Fruit fly (Drosophila melanogaster) whole organism, adult: Measurements from ENCODE around the gene Bro.

Source experiments
- CG11617 ChIP-seq: fragments of 200-800 bp; sonication (Bioruptor generic); optimal IDR thresholded peaks from 2 replicates; lab custom pipeline; 2017; ENCODE audit warnings: mild to moderate bottlenecking, missing biosample characterization, missing genetic modification reagents, missing genetic modification characterization
- CG12768 ChIP-seq: fragments of 200-800 bp; sonication (Bioruptor generic); optimal IDR thresholded peaks from 2 replicates; lab custom pipeline; 2017; ENCODE audit warnings: missing biosample characterization, missing genetic modification characterization, mild to moderate bottlenecking, moderate library complexity, missing genetic modification reagents
- CG14711 ChIP-seq: fragments of 200-800 bp; sonication (Bioruptor generic); optimal IDR thresholded peaks from 2 replicates; lab custom pipeline; 2018; ENCODE audit warnings: missing biosample characterization, mild to moderate bottlenecking, missing genetic modification characterization, moderate library complexity
- CG1620 ChIP-seq: fragments of 200-800 bp; sonication (Bioruptor generic); optimal IDR thresholded peaks from 2 replicates; lab custom pipeline; 2016; ENCODE audit warnings: missing biosample characterization, missing genetic modification characterization
- CG33017 ChIP-seq: fragments of 200-800 bp; sonication (Bioruptor generic); optimal IDR thresholded peaks from 2 replicates; lab custom pipeline; 2018; ENCODE audit warnings: missing biosample characterization, mild to moderate bottlenecking, missing genetic modification characterization, moderate library complexity
- CG5204 ChIP-seq: fragments of 200-800 bp; sonication (Bioruptor generic); optimal IDR thresholded peaks from 2 replicates; lab custom pipeline; 2016; ENCODE audit warnings: missing biosample characterization, missing genetic modification characterization
- CG7045 ChIP-seq: fragments of 200-800 bp; sonication (Bioruptor generic); optimal IDR thresholded peaks from 2 replicates; lab custom pipeline; 2017; ENCODE audit warnings: missing biosample characterization, mild to moderate bottlenecking, missing genetic modification characterization
- CG7101 ChIP-seq: fragments of 200-800 bp; sonication (Bioruptor generic); optimal IDR thresholded peaks from 2 replicates; lab custom pipeline; 2018; ENCODE audit warnings: missing biosample characterization, mild to moderate bottlenecking, missing genetic modification characterization, moderate library complexity
- Clk ChIP-seq: fragments of 200-800 bp; sonication (Bioruptor generic); optimal IDR thresholded peaks from 2 replicates; lab custom pipeline; 2017; ENCODE audit warnings: missing biosample characterization, missing genetic modification characterization
- Crg-1 ChIP-seq: fragments of 200-800 bp; sonication (Bioruptor generic); optimal IDR thresholded peaks from 2 replicates; lab custom pipeline; 2016; ENCODE audit warnings: missing biosample characterization, missing genetic modification characterization
- Hr96 ChIP-seq: fragments of 200-800 bp; sonication (Bioruptor generic); optimal IDR thresholded peaks from 2 replicates; lab custom pipeline; 2016; ENCODE audit warnings: missing biosample characterization, missing genetic modification characterization
- Mnt ChIP-seq: fragments of 200-800 bp; sonication (Bioruptor generic); optimal IDR thresholded peaks from 2 replicates; lab custom pipeline; 2016; ENCODE audit warnings: missing biosample characterization, mild to moderate bottlenecking, missing genetic modification characterization
- bab1 ChIP-seq: fragments of 200-800 bp; sonication (Bioruptor generic); optimal IDR thresholded peaks from 3 replicates; lab custom pipeline; 2019; ENCODE audit warnings: missing biosample characterization, mild to moderate bottlenecking, missing genetic modification characterization, moderate library complexity
- cic ChIP-seq: fragments of 200-800 bp; sonication (Bioruptor generic); optimal IDR thresholded peaks from 2 replicates; lab custom pipeline; 2017; ENCODE audit warnings: missing biosample characterization, mild to moderate bottlenecking, missing genetic modification characterization, moderate library complexity
- cnc ChIP-seq, 2 experiments: fragments of >200 bp; optimal IDR thresholded peaks; 2 replicates each; lab custom pipeline; 2017
- kay ChIP-seq: fragments of 200-800 bp; sonication (Bioruptor generic); peaks from one replicate; lab custom pipeline; 2016; ENCODE audit warnings: missing biosample characterization, missing genetic modification characterization, borderline replicate concordance
- ovo ChIP-seq: fragments of 200-800 bp; sonication (Bioruptor generic); optimal IDR thresholded peaks from 2 replicates; lab custom pipeline; 2016; ENCODE audit warnings: missing biosample characterization, missing genetic modification characterization
- pad ChIP-seq: fragments of 200-800 bp; sonication (Bioruptor generic); optimal IDR thresholded peaks from 3 replicates; lab custom pipeline; 2017; ENCODE audit warnings: missing biosample characterization, missing genetic modification characterization, mild to moderate bottlenecking, moderate library complexity, missing genetic modification reagents
- tj ChIP-seq: fragments of 200-800 bp; sonication (Bioruptor generic); optimal IDR thresholded peaks from 3 replicates; lab custom pipeline; 2017; ENCODE audit warnings: missing biosample characterization, mild to moderate bottlenecking, missing genetic modification characterization, moderate library complexity
- toe ChIP-seq: fragments of 200-800 bp; sonication (Bioruptor generic); optimal IDR thresholded peaks from 2 replicates; lab custom pipeline; 2016; ENCODE audit warnings: missing biosample characterization, missing genetic modification characterization

Bro gene

dm6 chr3L:1690727-1691413 is 43.2 kb downstream of the Bro start:
- TF ChIP-seq CG11617 (no peak), cnc (optimal IDR thresholded peaks at IDR 0.05; lab: Kevin White, UChicago) (no peak), ovo (GFP tag; lab: Kevin White, UChicago) (no peak), Mnt (GFP tag; lab: Kevin White, UChicago) (no peak), pad (GFP tag; lab: Kevin White, UChicago) (no peak), bab1 (GFP tag; lab: Kevin White, UChicago) (no peak), CG12768 (GFP tag; lab: Kevin White, UChicago) (no peak), toe (GFP tag; lab: Kevin White, UChicago) (no peak), cic (GFP tag; lab: Kevin White, UChicago) (no peak), Clk (GFP tag; lab: Kevin White, UChicago) (no peak), CG7101 (tag; lab: Kevin White, UChicago) (no peak), CG5204 (GFP tag; lab: Kevin White, UChicago) (no peak), Hr96 (no peak), CG1620 (GFP tag; lab: Kevin White, UChicago) (no peak)

dm6 chr3L:1692122-1692786 is 44.6 kb downstream of the Bro start:
- TF ChIP-seq Mnt (GFP tag; lab: Kevin White, UChicago) = no peak
- TF ChIP-seq bab1 (GFP tag; lab: Kevin White, UChicago) = no peak
- no peak for TF ChIP-seq CG12768 (GFP tag; lab: Kevin White, UChicago)
- TF ChIP-seq CG33017 (tag; lab: Kevin White, UChicago) = no peak
- TF ChIP-seq CG7045 (GFP tag; lab: Kevin White, UChicago) = no peak
- no peak for TF ChIP-seq CG11617
- TF ChIP-seq cic (GFP tag; lab: Kevin White, UChicago) = no peak
- no peak for TF ChIP-seq cnc (optimal IDR thresholded peaks at IDR 0.05; lab: Kevin White, UChicago)
- TF ChIP-seq pad (GFP tag; lab: Kevin White, UChicago) = no peak
- TF ChIP-seq kay (GFP tag; lab: Kevin White, UChicago) = no peak
- TF ChIP-seq CG1620 (GFP tag; lab: Kevin White, UChicago) = no peak
- no peak for TF ChIP-seq Clk (GFP tag; lab: Kevin White, UChicago)

dm6 chr3L:1692859-1693258 is 45.2 kb downstream of the Bro start:
- TF ChIP-seq CG33017 (tag; lab: Kevin White, UChicago) = no peak
- no peak for TF ChIP-seq cnc (optimal IDR thresholded peaks at IDR 0.05; lab: Kevin White, UChicago)
- no peak for TF ChIP-seq CG5204 (GFP tag; lab: Kevin White, UChicago)
- no peak for TF ChIP-seq bab1 (GFP tag; lab: Kevin White, UChicago)
- TF ChIP-seq CG7045 (GFP tag; lab: Kevin White, UChicago) = no peak
- TF ChIP-seq CG12768 (GFP tag; lab: Kevin White, UChicago) = no peak
- no peak for TF ChIP-seq CG14711 (tag; lab: Kevin White, UChicago)
- no peak for TF ChIP-seq Hr96
- TF ChIP-seq pad (GFP tag; lab: Kevin White, UChicago) = no peak
- TF ChIP-seq CG7101 (tag; lab: Kevin White, UChicago) = no peak
- TF ChIP-seq kay (GFP tag; lab: Kevin White, UChicago) = no peak
- no peak for TF ChIP-seq Mnt (GFP tag; lab: Kevin White, UChicago)
- TF ChIP-seq CG1620 (GFP tag; lab: Kevin White, UChicago) = no peak
- TF ChIP-seq Crg-1 (GFP tag; lab: Kevin White, UChicago) = no peak
- TF ChIP-seq tj (GFP tag; lab: Kevin White, UChicago) = no peak
- no peak for TF ChIP-seq toe (GFP tag; lab: Kevin White, UChicago)
- TF ChIP-seq cic (GFP tag; lab: Kevin White, UChicago) = no peak
- TF ChIP-seq CG11617 = no peak
- TF ChIP-seq Clk (GFP tag; lab: Kevin White, UChicago) = no peak
- TF ChIP-seq ovo (GFP tag; lab: Kevin White, UChicago) = no peak

- TF ChIP-seq ovo (GFP tag; lab: Kevin White, UChicago) = no peak
- no peak for TF ChIP-seq bab1 (GFP tag; lab: Kevin White, UChicago)
- TF ChIP-seq Crg-1 (GFP tag; lab: Kevin White, UChicago) = no peak
- no peak for TF ChIP-seq toe (GFP tag; lab: Kevin White, UChicago)
- no peak for TF ChIP-seq CG7045 (GFP tag; lab: Kevin White, UChicago)
- no peak for TF ChIP-seq kay (GFP tag; lab: Kevin White, UChicago)
- no peak for TF ChIP-seq cnc (optimal IDR thresholded peaks at IDR 0.05; lab: Kevin White, UChicago)
- no peak for TF ChIP-seq CG1620 (GFP tag; lab: Kevin White, UChicago)
- TF ChIP-seq CG12768 (GFP tag; lab: Kevin White, UChicago) = no peak
- TF ChIP-seq pad (GFP tag; lab: Kevin White, UChicago) = no peak
- no peak for TF ChIP-seq CG5204 (GFP tag; lab: Kevin White, UChicago)
- no peak for TF ChIP-seq Clk (GFP tag; lab: Kevin White, UChicago)
- no peak for TF ChIP-seq CG11617
- no peak for TF ChIP-seq CG33017 (tag; lab: Kevin White, UChicago)
- TF ChIP-seq CG14711 (tag; lab: Kevin White, UChicago) = no peak
- TF ChIP-seq cic (GFP tag; lab: Kevin White, UChicago) = no peak
- no peak for TF ChIP-seq tj (GFP tag; lab: Kevin White, UChicago)
- TF ChIP-seq CG7101 (tag; lab: Kevin White, UChicago) = no peak
- no peak for TF ChIP-seq Mnt (GFP tag; lab: Kevin White, UChicago)
Measured at dm6 chr3L:1694317-1694716, 46.6 kb downstream of the Bro start, which contains the start of gene CG12011. TSS of gene CG12011 (plus strand) at chr3L:1694617.
